Fruit fly (Drosophila melanogaster): Measurements from ENCODE around the gene CG2201.

The CG2201 gene

DNA sequence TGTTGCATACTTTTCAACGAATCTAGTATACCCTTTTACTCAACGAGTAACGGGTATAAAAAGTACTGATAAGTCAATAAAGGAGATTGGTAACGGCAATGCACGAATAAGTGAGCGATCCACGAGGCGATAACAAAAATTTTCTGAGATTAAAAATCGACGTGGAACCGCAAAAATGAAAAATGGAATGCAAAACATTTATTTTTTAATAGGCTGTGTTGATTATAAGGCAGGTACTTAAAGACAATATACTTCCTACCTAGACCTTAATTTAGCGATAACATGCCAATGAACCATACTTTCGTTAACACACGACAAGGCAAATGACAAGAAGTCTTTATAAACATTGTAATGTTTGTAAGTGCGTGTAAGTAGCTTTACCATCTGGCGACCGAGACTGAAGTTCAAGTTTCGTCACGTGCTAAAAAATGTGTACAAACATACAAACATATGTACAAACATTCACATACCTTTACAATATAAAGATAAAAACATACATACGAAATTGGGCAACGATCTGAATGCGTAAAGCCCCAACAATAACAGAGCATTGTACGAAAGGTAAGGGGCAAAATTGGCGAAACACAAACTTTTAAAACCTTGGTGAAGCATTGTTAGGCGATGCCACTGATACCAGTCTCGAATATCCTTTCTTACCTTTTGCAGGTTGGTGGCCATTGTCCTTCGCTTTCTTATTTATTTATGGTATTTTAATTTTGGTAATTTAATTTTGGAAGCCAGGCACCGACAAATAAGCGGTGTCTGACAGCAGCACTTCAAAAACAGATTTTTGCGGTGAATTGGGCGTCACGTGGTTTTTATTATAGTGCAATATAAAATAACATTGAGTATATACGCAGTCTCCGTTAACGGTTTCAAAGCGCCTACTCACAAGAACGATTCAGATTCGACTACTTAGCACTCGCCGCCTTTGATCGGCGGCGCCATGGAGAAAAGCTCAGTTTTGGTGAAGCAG, 883 bp downstream of the CG2201 start (continued):
- TF ChIP-seq pita (GFP tag; optimal IDR thresholded peaks at IDR 0.05), result no peak
- no peak for TF ChIP-seq CG10959 (GFP tag; IDR thresholded peaks at IDR 0.05)
- peak; percentile 34 for TF ChIP-seq CG12155 (GFP tag; optimal IDR thresholded peaks at IDR 0.05)
- no peak for TF ChIP-seq dm (GFP tag; optimal IDR thresholded peaks at IDR 0.05)

DNA sequence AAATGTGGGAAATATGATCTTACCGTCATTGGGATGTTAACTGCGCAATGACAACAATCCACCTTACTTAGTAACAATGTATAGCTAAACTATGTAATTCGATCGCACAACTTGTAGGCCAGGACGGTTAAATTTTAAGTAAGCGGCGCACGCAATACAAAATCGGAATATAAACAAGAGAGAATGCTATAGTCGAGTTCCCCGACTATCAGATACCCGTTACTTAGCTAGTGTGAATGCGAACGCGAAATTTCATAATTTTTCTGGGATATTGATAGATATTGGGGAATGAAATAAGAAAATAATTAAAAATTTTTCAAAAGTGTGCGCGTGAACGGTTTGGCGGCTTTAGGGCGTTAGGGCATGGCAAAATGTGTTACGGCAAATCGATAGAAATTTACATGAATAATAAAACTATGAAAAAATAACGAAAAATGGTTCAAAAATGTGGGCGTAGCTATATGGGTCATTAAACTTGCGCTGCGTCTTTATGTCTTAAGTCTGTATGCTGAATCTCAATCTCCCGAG, 1.8 kb downstream of the CG2201 start:
- TF ChIP-seq Nf-YA (GFP tag; IDR thresholded peaks at IDR 0.05) (no peak), row (GFP tag; IDR thresholded peaks at IDR 0.05) (0 out of 3 replicates have a peak, but pooled peaks have one; percentile 34), tna (GFP tag; IDR thresholded peaks at IDR 0.05; ENCODE audit: partially characterized antibody) (peak; percentile 64), Med (GFP tag) (peak; percentile 51), pb (GFP tag; optimal IDR thresholded peaks at IDR 0.05) (no peak), Ets65A (GFP tag) (peak; percentile 60), nerfin-2 (GFP tag; IDR thresholded peaks at IDR 0.05; ENCODE audit: partially characterized antibody) (peak; percentile 57; the same call in 1 of the 2 replicates), CG9797 (GFP tag; optimal IDR thresholded peaks at IDR 0.05) (no peak), CG17328 (GFP tag; IDR thresholded peaks at IDR 0.05) (no peak), Scr (GFP tag; IDR thresholded peaks at IDR 0.05; ENCODE audit: partially characterized antibody) (0 out of 2 replicates have a peak, but pooled peaks have one; percentile 17), CG7963 (GFP tag; IDR thresholded peaks at IDR 0.05; ENCODE audit: partially characterized antibody) (peak; percentile 58; the same call in 2 of the 3 replicates), HLH4C (GFP tag; IDR thresholded peaks at IDR 0.05; ENCODE audit: partially characterized antibody) (peak; percentile 53; the same call in 2 of the 3 replicates), CG14860 (GFP tag; IDR thresholded peaks at IDR 0.05; ENCODE audit: partially characterized antibody) (peak; percentile 43; the same call in 1 of the 3 replicates), Opbp (GFP tag; IDR thresholded peaks at IDR 0.05; ENCODE audit: partially characterized antibody) (0 out of 3 replicates have a peak, but pooled peaks have one; percentile 15), hb (GFP tag; IDR thresholded peaks at IDR 0.05; ENCODE audit: partially characterized antibody) (peak; percentile 61; the same call in 1 of the 3 replicates), Bgb (GFP tag; IDR thresholded peaks at IDR 0.05; ENCODE audit: partially characterized antibody) (0 out of 2 replicates have a peak, but pooled peaks have one; percentile 37), CG6791 (GFP tag; IDR thresholded peaks at IDR 0.05; ENCODE audit: partially characterized antibody) (peak; percentile 44; the same call in 1 of the 3 replicates), ewg (GFP tag; optimal IDR thresholded peaks at IDR 0.05) (no peak)

DNA sequence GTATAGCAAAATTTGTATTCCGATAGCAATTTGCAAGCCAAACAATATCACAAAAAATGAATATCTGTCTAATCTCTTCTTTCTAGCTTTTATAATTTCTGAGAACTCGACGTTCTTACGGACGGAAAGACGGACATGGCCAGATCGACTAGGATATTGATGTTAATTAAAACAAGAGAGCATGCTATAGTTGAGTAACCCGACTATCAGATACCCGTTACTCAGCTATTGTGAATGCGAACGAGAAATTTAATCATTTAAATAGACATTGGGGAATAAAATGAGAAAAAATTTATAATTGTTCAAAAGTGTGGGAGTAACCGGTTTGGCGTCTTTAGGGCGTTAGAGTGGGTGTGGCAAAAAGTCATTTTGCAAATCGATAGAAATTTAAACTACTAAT, 3.4 kb downstream of the CG2201 start:
- no peak for TF ChIP-seq jing (GFP tag; optimal IDR thresholded peaks at IDR 0.05)
- peak; percentile 35; the same call in 1 of the 2 replicates for TF ChIP-seq ato (GFP tag; IDR thresholded peaks at IDR 0.05; ENCODE audit: partially characterized antibody)
- TF ChIP-seq ttk (GFP tag; IDR thresholded peaks at IDR 0.05), result no peak
- no peak for TF ChIP-seq CHES-1-like (GFP tag; optimal IDR thresholded peaks at IDR 0.05)
- peak; percentile 69 for TF ChIP-seq CG16813 (GFP tag; IDR thresholded peaks at IDR 0.05; ENCODE audit: partially characterized antibody)
- no peak for TF ChIP-seq pita (GFP tag; optimal IDR thresholded peaks at IDR 0.05)
- TF ChIP-seq Sry-δ (GFP tag; optimal IDR thresholded peaks at IDR 0.05), result no peak
- TF ChIP-seq dm (GFP tag; optimal IDR thresholded peaks at IDR 0.05), result no peak
- no peak for TF ChIP-seq CG13296 (GFP tag; optimal IDR thresholded peaks at IDR 0.05)
- no peak for TF ChIP-seq CG4820 (GFP tag; optimal IDR thresholded peaks at IDR 0.05)
- no peak for TF ChIP-seq lov (optimal IDR thresholded peaks at IDR 0.05)
- no peak for TF ChIP-seq lov (GFP tag; IDR thresholded peaks at IDR 0.05)
- TF ChIP-seq sug (tag; optimal IDR thresholded peaks at IDR 0.05), result no peak
- TF ChIP-seq CG16815 (GFP tag; optimal IDR thresholded peaks at IDR 0.05), result no peak
- no peak for TF ChIP-seq Camta (GFP tag; optimal IDR thresholded peaks at IDR 0.05)
- no peak for TF ChIP-seq NFAT (GFP tag; IDR thresholded peaks at IDR 0.05)
- no peak for TF ChIP-seq CG32772 (GFP tag; IDR thresholded peaks at IDR 0.05)
- no peak for TF ChIP-seq lbe (GFP tag; optimal IDR thresholded peaks at IDR 0.05)
- no peak for TF ChIP-seq CG7556 (GFP tag; optimal IDR thresholded peaks at IDR 0.05)
- no peak for TF ChIP-seq CG4404 (GFP tag; IDR thresholded peaks at IDR 0.05)
- no peak for TF ChIP-seq usp (GFP tag; optimal IDR thresholded peaks at IDR 0.05)
- TF ChIP-seq tna (GFP tag; IDR thresholded peaks at IDR 0.05; ENCODE audit: partially characterized antibody), result peak; percentile 40; the same call in 1 of the 2 replicates
- no peak for TF ChIP-seq onecut (GFP tag; IDR thresholded peaks at IDR 0.05)
- peak; percentile 34; the same call in 1 of the 2 replicates for TF ChIP-seq nerfin-2 (GFP tag; IDR thresholded peaks at IDR 0.05; ENCODE audit: partially characterized antibody)
- TF ChIP-seq hb (GFP tag; IDR thresholded peaks at IDR 0.05; ENCODE audit: partially characterized antibody), result peak; percentile 60; the same call in 2 of the 3 replicates
- TF ChIP-seq fd96Cb (tag; optimal IDR thresholded peaks at IDR 0.05), result no peak

Measured in whole organism, embryonic.